Fruit fly (Drosophila melanogaster): Measurements from ENCODE around the gene CG34041.

DNA sequence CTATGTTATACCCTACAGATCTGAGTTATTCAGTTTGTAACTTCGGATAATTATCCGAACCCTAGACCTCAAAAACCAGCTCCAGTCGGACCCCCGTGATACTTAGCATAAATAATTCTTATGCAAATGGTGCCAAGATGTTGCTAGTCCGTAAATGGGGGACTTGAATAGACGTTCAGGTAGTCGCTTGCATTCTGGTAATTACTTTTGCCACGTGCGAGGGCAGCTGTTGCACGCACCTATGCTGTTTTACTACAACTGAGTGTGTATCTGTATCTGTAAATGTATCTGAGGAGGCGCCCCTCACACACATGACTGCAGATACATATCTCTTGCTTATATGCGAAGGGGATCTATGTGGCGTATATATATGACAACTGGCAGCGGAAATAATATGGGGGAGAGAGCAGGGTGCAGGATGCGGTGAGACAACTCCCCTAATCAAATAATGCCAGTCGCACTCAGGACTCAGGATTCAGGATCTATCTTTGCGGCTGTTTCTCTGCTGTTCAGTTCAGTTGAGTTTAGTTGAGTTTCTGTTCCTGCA lies 33.1 kb upstream of the CG34041 start:
- TF ChIP-seq Sox14 (GFP tag; optimal IDR thresholded peaks at IDR 0.05) (no peak), fd59A (GFP tag; optimal IDR thresholded peaks at IDR 0.05) (no peak), Sox102F (GFP tag; optimal IDR thresholded peaks at IDR 0.05) (no peak), fkh (GFP tag; optimal IDR thresholded peaks at IDR 0.05) (no peak), CG16779 (tag; optimal IDR thresholded peaks at IDR 0.05) (no peak), OdsH (GFP tag; optimal IDR thresholded peaks at IDR 0.05) (no peak), topi (GFP tag; optimal IDR thresholded peaks at IDR 0.05) (no peak), CG6808 (GFP tag; optimal IDR thresholded peaks at IDR 0.05) (no peak), Eip93F (GFP tag; optimal IDR thresholded peaks at IDR 0.05) (no peak), lz (GFP tag; optimal IDR thresholded peaks at IDR 0.05) (no peak), CG4318 (GFP tag; optimal IDR thresholded peaks at IDR 0.05) (no peak), Blimp-1 (GFP tag; optimal IDR thresholded peaks at IDR 0.05) (no peak)

Measured in whole organism, prepupa.